Worm (Caenorhabditis elegans): Measurements from ENCODE around the gene Y80D3A.8.

DNA sequence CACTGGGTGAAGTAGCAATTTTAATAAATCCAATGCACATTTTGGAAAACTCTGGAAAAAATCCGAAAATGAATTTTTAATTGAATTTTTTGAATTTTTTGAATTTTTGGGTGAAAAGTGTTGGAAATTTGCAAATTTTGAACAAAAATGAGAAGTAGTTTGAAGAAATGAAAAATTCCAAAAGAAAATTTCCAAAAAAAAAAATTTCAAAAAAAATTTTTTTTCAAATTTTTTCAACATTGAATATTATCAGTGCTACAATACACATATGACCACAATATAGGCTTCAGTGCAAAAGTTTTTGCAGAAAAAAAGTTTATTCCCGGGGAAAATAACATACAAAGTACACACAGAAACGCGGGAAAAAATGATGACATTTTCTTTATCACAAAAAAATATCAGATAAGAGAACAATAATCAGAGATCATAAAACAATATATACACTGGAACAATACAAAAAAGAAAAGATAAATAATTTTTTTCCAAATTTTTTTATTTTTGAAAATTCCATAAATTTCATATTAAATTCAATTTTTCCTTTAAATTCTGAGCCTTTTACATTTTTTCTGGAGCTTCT, 16.9 kb downstream of the Y80D3A.8 start, which contains the start of gene hrg-10:
- no peak for TF ChIP-seq T22C8.4 (GFP tag; IDR thresholded peaks at IDR 0.05)
- TF ChIP-seq tab-1 (GFP tag; IDR thresholded peaks at IDR 0.05) = no peak
- TF ChIP-seq klf-2 (GFP tag; conservative IDR thresholded peaks at IDR 0.05) = no peak
- TF ChIP-seq flt-1 (GFP tag; IDR thresholded peaks at IDR 0.05) = no peak
